Fruit fly (Drosophila melanogaster): Measurements from ENCODE around the gene CG33322.

CG33322 gene

DNA sequence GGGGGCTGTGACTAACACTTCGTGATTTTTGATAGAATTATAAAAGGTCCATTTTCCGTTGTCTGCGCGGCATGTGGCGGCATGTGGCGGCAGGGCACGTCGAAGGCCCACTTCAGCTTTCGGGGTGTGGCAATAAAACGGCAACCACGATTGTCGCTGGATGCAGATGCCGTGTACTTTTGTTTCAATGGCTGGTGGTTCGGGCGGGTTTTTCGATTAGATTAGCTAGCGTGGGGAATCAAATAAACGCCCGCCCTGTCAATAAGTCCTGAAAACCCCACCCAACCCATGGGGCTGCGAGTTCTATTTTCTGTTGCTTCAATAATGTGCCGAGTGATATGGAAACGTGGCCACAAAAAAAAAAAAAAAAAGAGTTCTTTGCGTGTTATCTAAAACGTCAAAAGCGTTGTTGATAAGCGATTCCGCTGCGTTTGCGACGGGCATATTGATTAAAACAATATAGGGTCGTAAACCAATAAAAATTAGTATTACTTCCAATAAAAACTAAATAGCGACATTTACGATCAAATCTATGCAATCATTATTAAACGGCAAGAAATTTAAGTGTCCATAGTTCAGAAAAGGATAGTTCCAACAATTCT lies 42.5 kb downstream of the CG33322 start:
- TF ChIP-seq Myc (optimal IDR thresholded peaks at IDR 0.05), result no peak
- TF ChIP-seq h (optimal IDR thresholded peaks at IDR 0.05), result no peak
- no peak for TF ChIP-seq insv (optimal IDR thresholded peaks at IDR 0.05)
- TF ChIP-seq ttk (optimal IDR thresholded peaks at IDR 0.05), result no peak
- no peak for TF ChIP-seq psq (optimal IDR thresholded peaks at IDR 0.05)
- TF ChIP-seq Sin3A (optimal IDR thresholded peaks at IDR 0.05), result no peak

DNA sequence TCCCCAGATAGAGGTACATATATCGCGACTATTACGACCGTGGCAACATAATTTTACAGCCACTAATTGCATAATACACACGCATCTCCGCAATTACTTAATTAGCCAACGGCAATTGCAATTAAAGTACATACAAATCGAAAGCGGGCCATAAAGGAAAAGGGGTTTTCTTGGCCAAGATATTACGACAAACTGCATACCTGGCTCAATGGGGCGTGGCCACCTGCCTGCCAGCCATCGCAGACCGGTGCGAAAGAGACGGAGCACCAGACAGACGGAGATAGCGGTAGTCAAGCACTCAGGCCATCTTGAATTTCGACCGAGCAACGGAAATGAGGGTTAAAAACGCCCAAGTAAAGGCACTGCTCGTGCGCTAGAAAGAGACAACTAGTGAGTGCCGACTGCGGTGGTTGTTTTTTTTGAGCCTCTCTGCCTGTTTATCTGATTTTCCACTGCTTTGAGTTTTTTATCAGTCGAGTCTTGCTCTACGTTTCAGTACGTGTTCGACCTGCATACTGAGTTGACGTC lies 45.7 kb downstream of the CG33322 start, which contains the start of gene cad:
cad (plus strand) TSS at position 490 of the 528 bp plus-strand sequence.
- no peak for TF ChIP-seq insv (optimal IDR thresholded peaks at IDR 0.05)
- TF ChIP-seq ttk (optimal IDR thresholded peaks at IDR 0.05), result no peak
- TF ChIP-seq Myc (optimal IDR thresholded peaks at IDR 0.05), result no peak
- TF ChIP-seq Sin3A (optimal IDR thresholded peaks at IDR 0.05), result no peak
- no peak for TF ChIP-seq h (optimal IDR thresholded peaks at IDR 0.05)
- no peak for TF ChIP-seq psq (optimal IDR thresholded peaks at IDR 0.05)

DNA sequence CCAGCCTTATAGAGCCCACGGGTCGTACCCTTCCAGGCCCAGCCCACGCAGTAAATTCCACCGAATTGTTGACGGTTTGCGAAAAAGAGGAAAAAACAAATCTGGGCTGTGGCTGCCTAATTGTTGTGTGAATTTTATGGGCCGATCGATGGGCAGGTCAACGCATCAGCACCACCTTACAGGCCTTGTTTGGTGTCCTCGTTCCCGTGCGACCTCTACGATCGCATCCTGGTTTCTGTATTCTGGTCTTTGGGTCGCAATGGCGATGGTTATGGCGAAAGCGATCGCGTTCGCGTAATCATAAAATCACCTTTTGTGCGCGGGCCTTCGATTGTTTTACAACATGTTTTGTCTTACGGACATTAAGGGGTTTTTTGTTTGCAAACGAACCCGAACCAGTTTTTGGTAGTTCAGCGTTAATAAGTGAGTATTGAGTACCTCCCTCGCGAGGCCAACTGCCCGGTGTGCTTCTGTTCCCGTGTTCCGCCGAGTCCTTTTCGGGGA lies 47.4 kb downstream of the CG33322 start:
- TF ChIP-seq ttk (optimal IDR thresholded peaks at IDR 0.05), result no peak
- TF ChIP-seq Sin3A (optimal IDR thresholded peaks at IDR 0.05), result no peak
- TF ChIP-seq psq (optimal IDR thresholded peaks at IDR 0.05), result no peak
- no peak for TF ChIP-seq h (optimal IDR thresholded peaks at IDR 0.05)
- TF ChIP-seq Myc (optimal IDR thresholded peaks at IDR 0.05), result no peak
- no peak for TF ChIP-seq insv (optimal IDR thresholded peaks at IDR 0.05)

- TF ChIP-seq insv (optimal IDR thresholded peaks at IDR 0.05), result no peak
- no peak for TF ChIP-seq Myc (optimal IDR thresholded peaks at IDR 0.05)
- no peak for TF ChIP-seq h (optimal IDR thresholded peaks at IDR 0.05)
- no peak for TF ChIP-seq Sin3A (optimal IDR thresholded peaks at IDR 0.05)
- TF ChIP-seq ttk (optimal IDR thresholded peaks at IDR 0.05), result no peak
- no peak for TF ChIP-seq psq (optimal IDR thresholded peaks at IDR 0.05)
Measured at dm6 chr2L:20764663-20765062, 51.4 kb downstream of the CG33322 start.

Measured in Kc167 (cell line).